Fruit fly (Drosophila melanogaster) whole organism, embryonic: ENCODE data around the gene Mccc1.

Source experiments
- Abd-B ChIP-seq: fragments of 200-800 bp; sonication (Bioruptor generic); optimal IDR thresholded peaks from 2 replicates; lab custom pipeline; 2018; ENCODE audit warnings: missing biosample characterization, mild to moderate bottlenecking, missing genetic modification characterization, moderate library complexity
- Awh ChIP-seq: fragments of 200-800 bp; sonication (Bioruptor generic); IDR thresholded peaks from 2 replicates; pipeline ENCODE4, ENCODE4 v1.3.6; 2022; ENCODE audit warnings: missing biosample characterization, missing genetic modification characterization
- CG11398 ChIP-seq: fragments of 200-800 bp; sonication (Bioruptor generic); optimal IDR thresholded peaks from 2 replicates; lab custom pipeline; 2016; ENCODE audit warnings: missing biosample characterization, missing genetic modification characterization
- CG11560 ChIP-seq: fragments of 200-800 bp; sonication (Bioruptor generic); IDR thresholded peaks from 3 replicates; pipeline ENCODE4 v1.3.6; 2022; ENCODE audit warnings: missing biosample characterization, missing genetic modification characterization
- CG13775 ChIP-seq: fragments of 200-800 bp; sonication (Bioruptor generic); optimal IDR thresholded peaks from 3 replicates; lab custom pipeline; 2017; ENCODE audit warnings: missing biosample characterization, mild to moderate bottlenecking, missing genetic modification characterization
- CG15514 ChIP-seq: fragments of 200-800 bp; sonication (Bioruptor generic); optimal IDR thresholded peaks from 3 replicates; lab custom pipeline; 2017; ENCODE audit warnings: missing biosample characterization, missing genetic modification characterization, mild to moderate bottlenecking, moderate library complexity, missing genetic modification reagents
- CG15696 ChIP-seq: fragments of 200-800 bp; sonication (Bioruptor generic); optimal IDR thresholded peaks from 2 replicates; lab custom pipeline; 2019; ENCODE audit warnings: missing biosample characterization, mild to moderate bottlenecking, missing genetic modification characterization, moderate library complexity
- CG1603 ChIP-seq: fragments of 200-800 bp; sonication (Bioruptor generic); optimal IDR thresholded peaks from 2 replicates; lab custom pipeline; 2019; ENCODE audit warnings: missing biosample characterization, mild to moderate bottlenecking, missing genetic modification characterization, moderate library complexity
- CG18599 ChIP-seq: fragments of 200-800 bp; sonication (Bioruptor generic); optimal IDR thresholded peaks from 3 replicates; lab custom pipeline; 2017; ENCODE audit warnings: missing biosample characterization, missing genetic modification characterization, mild to moderate bottlenecking, moderate library complexity, missing genetic modification reagents
- CG30403 ChIP-seq: fragments of 200-800 bp; sonication (Bioruptor generic); optimal IDR thresholded peaks from 3 replicates; lab custom pipeline; 2016; ENCODE audit warnings: missing biosample characterization, missing genetic modification characterization
- CG4328 ChIP-seq: fragments of 200-800 bp; sonication (Bioruptor generic); optimal IDR thresholded peaks from 3 replicates; lab custom pipeline; 2017; ENCODE audit warnings: missing biosample characterization, missing genetic modification reagents, missing genetic modification characterization
- CG4404 ChIP-seq: fragments of 200-800 bp; sonication (Bioruptor generic); IDR thresholded peaks from 2 replicates; pipeline ENCODE4 v1.3.6; 2022; ENCODE audit warnings: missing biosample characterization, missing genetic modification characterization
- CG5953 ChIP-seq: fragments of 200-800 bp; sonication (Bioruptor generic); IDR thresholded peaks from 2 replicates; pipeline ENCODE4 v1.3.6; 2022; ENCODE audit warnings: missing biosample characterization, missing genetic modification characterization
- CG7786 ChIP-seq: fragments of 200-800 bp; sonication (Bioruptor generic); optimal IDR thresholded peaks from 2 replicates; lab custom pipeline; 2016; ENCODE audit warnings: missing biosample characterization, missing genetic modification characterization
- CG8281 ChIP-seq: fragments of 200-800 bp; sonication (Bioruptor generic); optimal IDR thresholded peaks from 2 replicates; lab custom pipeline; 2018; ENCODE audit warnings: missing biosample characterization, mild to moderate bottlenecking, missing genetic modification characterization, moderate library complexity
- CG8765 ChIP-seq: fragments of 200-800 bp; sonication (Bioruptor generic); IDR thresholded peaks from 2 replicates; pipeline ENCODE4 v1.3.6; 2022; ENCODE audit warnings: missing biosample characterization, missing genetic modification characterization
- CG8944 ChIP-seq: fragments of 200-800 bp; sonication (Bioruptor generic); optimal IDR thresholded peaks from 3 replicates; lab custom pipeline; 2016; ENCODE audit warnings: missing biosample characterization, missing genetic modification characterization
- CG9817 ChIP-seq: fragments of 200-800 bp; sonication (Bioruptor generic); optimal IDR thresholded peaks from 2 replicates; lab custom pipeline; 2018; ENCODE audit warnings: missing biosample characterization, mild to moderate bottlenecking, missing genetic modification characterization, moderate library complexity
- CG9932 ChIP-seq: fragments of 200-800 bp; sonication (Bioruptor generic); IDR thresholded peaks from 2 replicates; pipeline ENCODE4 v1.3.6; 2022; ENCODE audit warnings: missing biosample characterization, missing genetic modification characterization
- E2f1 ChIP-seq: fragments of 200-800 bp; sonication (Bioruptor generic); IDR thresholded peaks from 2 replicates; pipeline ENCODE4 v1.3.6; 2022; ENCODE audit warnings: missing biosample characterization, missing genetic modification characterization
- ERR ChIP-seq: fragments of 200-800 bp; sonication (Bioruptor generic); optimal IDR thresholded peaks from 2 replicates; lab custom pipeline; 2016; ENCODE audit warnings: missing biosample characterization, missing genetic modification characterization
- Hey ChIP-seq: fragments of 200-800 bp; sonication (Bioruptor generic); optimal IDR thresholded peaks from 3 replicates; lab custom pipeline; 2018; ENCODE audit warnings: missing biosample characterization, mild to moderate bottlenecking, missing genetic modification characterization
- Hr78 ChIP-seq, 2 experiments: fragments of 200-800 bp in 1 of 2; fragments of >200 bp in 1 of 2; sonication (Bioruptor generic) in 1 of 2; optimal IDR thresholded peaks; 2 replicates each; lab custom pipeline; 2017 to 2019; ENCODE audit warnings: missing biosample characterization in 2 of 2, missing genetic modification characterization in 2 of 2, mild to moderate bottlenecking in 1 of 2, moderate library complexity in 1 of 2
- Lhr ChIP-seq: fragments of 200-800 bp; sonication (Bioruptor generic); optimal IDR thresholded peaks from 3 replicates; lab custom pipeline; 2017; ENCODE audit warnings: mild to moderate bottlenecking, missing biosample characterization, missing genetic modification reagents, missing genetic modification characterization
- MBD-R2 ChIP-seq: fragments of 200-800 bp; sonication (Bioruptor generic); IDR thresholded peaks from 2 replicates; pipeline ENCODE4 v1.3.6; 2022; ENCODE audit warnings: missing biosample characterization, missing genetic modification characterization
- MTF-1 ChIP-seq: fragments of 200-800 bp; sonication (Bioruptor generic); optimal IDR thresholded peaks from 2 replicates; lab custom pipeline; 2018; ENCODE audit warnings: missing biosample characterization, mild to moderate bottlenecking, missing genetic modification characterization, borderline replicate concordance
- Mad ChIP-seq: fragments of 200-800 bp; sonication (Bioruptor generic); optimal IDR thresholded peaks from 2 replicates; lab custom pipeline; 2016; ENCODE audit warnings: missing biosample characterization, missing genetic modification characterization
- Med ChIP-seq: fragments of 200-800 bp; sonication (Bioruptor generic); peaks from one replicate; lab custom pipeline; 2016; ENCODE audit warnings: missing biosample characterization, missing genetic modification characterization, mild to moderate bottlenecking, inconsistent platforms, moderate library complexity
- NfI ChIP-seq: fragments of 200-800 bp; sonication (Bioruptor generic); optimal IDR thresholded peaks from 3 replicates; lab custom pipeline; 2018; ENCODE audit warnings: missing biosample characterization, mild to moderate bottlenecking, missing genetic modification characterization, moderate library complexity
- Side ChIP-seq: fragments of 200-800 bp; sonication (Bioruptor generic); optimal IDR thresholded peaks from 2 replicates; lab custom pipeline; 2016; ENCODE audit warnings: missing biosample characterization, missing genetic modification characterization
- Spps ChIP-seq: fragments of 200-800 bp; sonication (Bioruptor generic); optimal IDR thresholded peaks from 2 replicates; lab custom pipeline; 2018; ENCODE audit warnings: missing biosample characterization, mild to moderate bottlenecking, missing genetic modification characterization
- Tbp ChIP-seq: fragments of >200 bp; optimal IDR thresholded peaks from 2 replicates; lab custom pipeline; 2018; ENCODE audit warnings: missing biosample characterization, missing genetic modification characterization
- Xrp1 ChIP-seq: fragments of 200-800 bp; sonication (Bioruptor generic); IDR thresholded peaks from 2 replicates; pipeline ENCODE4 v1.3.6; 2022; ENCODE audit warnings: missing biosample characterization, missing genetic modification characterization
- btn ChIP-seq: fragments of 200-800 bp; sonication (Bioruptor generic); optimal IDR thresholded peaks from 2 replicates; lab custom pipeline; 2016; ENCODE audit warnings: missing biosample characterization, missing genetic modification characterization
- chm ChIP-seq: fragments of 200-800 bp; sonication (Bioruptor generic); IDR thresholded peaks from 2 replicates; pipeline ENCODE4 v1.3.6; 2022; ENCODE audit warnings: missing biosample characterization, missing genetic modification characterization
- cwo ChIP-seq: fragments of 200-800 bp; sonication (Bioruptor generic); optimal IDR thresholded peaks from 3 replicates; lab custom pipeline; 2017; ENCODE audit warnings: missing biosample characterization, missing genetic modification characterization, mild to moderate bottlenecking, moderate library complexity, missing genetic modification reagents
- dm ChIP-seq: fragments of 200-800 bp; sonication (Bioruptor generic); optimal IDR thresholded peaks from 3 replicates; lab custom pipeline; 2016; ENCODE audit warnings: missing biosample characterization, missing genetic modification characterization
- dmrt11E ChIP-seq: fragments of 200-800 bp; sonication (Bioruptor generic); optimal IDR thresholded peaks from 3 replicates; lab custom pipeline; 2018; ENCODE audit warnings: missing biosample characterization, mild to moderate bottlenecking, missing genetic modification characterization, moderate library complexity
- gce ChIP-seq: fragments of 200-800 bp; sonication (Bioruptor generic); IDR thresholded peaks from 3 replicates; pipeline ENCODE4 v1.3.6; 2022; ENCODE audit warnings: missing biosample characterization, missing genetic modification characterization
- klu ChIP-seq: fragments of 200-800 bp; sonication (Bioruptor generic); IDR thresholded peaks from 2 replicates; pipeline ENCODE4 v1.3.6; 2022; ENCODE audit warnings: missing biosample characterization, missing genetic modification characterization
- nerfin-1 ChIP-seq: fragments of 200-800 bp; sonication (Bioruptor generic); optimal IDR thresholded peaks from 3 replicates; lab custom pipeline; 2019; ENCODE audit warnings: missing biosample characterization, mild to moderate bottlenecking, missing genetic modification characterization, moderate library complexity
- sd ChIP-seq: fragments of 200-800 bp; sonication (Bioruptor generic); optimal IDR thresholded peaks from 3 replicates; lab custom pipeline; 2018; ENCODE audit warnings: missing biosample characterization, mild to moderate bottlenecking, missing genetic modification characterization, moderate library complexity
- sens ChIP-seq: fragments of 200-800 bp; sonication (Bioruptor generic); peaks from one replicate; lab custom pipeline; 2016; ENCODE audit warnings: missing biosample characterization, missing genetic modification characterization
- shn ChIP-seq: fragments of 200-800 bp; sonication (Bioruptor generic); optimal IDR thresholded peaks from 3 replicates; lab custom pipeline; 2016; ENCODE audit warnings: missing biosample characterization, missing genetic modification characterization
- sim ChIP-seq: fragments of 200-800 bp; sonication (Bioruptor generic); IDR thresholded peaks from 2 replicates; pipeline ENCODE4 v1.3.6; 2022; ENCODE audit warnings: missing biosample characterization, missing genetic modification characterization
- tll ChIP-seq, 2 experiments: fragments of 200-800 bp in 1 of 2; fragments of >200 bp in 1 of 2; sonication (Bioruptor generic) in 1 of 2; optimal IDR thresholded peaks; 2 replicates each; lab custom pipeline; 2017 to 2019; ENCODE audit warnings: missing biosample characterization in 2 of 2, missing genetic modification characterization in 2 of 2, mild to moderate bottlenecking in 1 of 2, moderate library complexity in 1 of 2
- trh ChIP-seq: fragments of 200-800 bp; sonication (Bioruptor generic); optimal IDR thresholded peaks from 2 replicates; lab custom pipeline; 2016; ENCODE audit warnings: missing biosample characterization, missing genetic modification characterization
- tx ChIP-seq: fragments of 200-800 bp; sonication (Bioruptor generic); optimal IDR thresholded peaks from 2 replicates; lab custom pipeline; 2016; ENCODE audit warnings: missing biosample characterization, missing genetic modification characterization
- vvl ChIP-seq: fragments of 200-800 bp; sonication (Bioruptor generic); IDR thresholded peaks from 2 replicates; pipeline ENCODE4 v1.3.6; 2022; ENCODE audit warnings: missing biosample characterization, missing genetic modification characterization
- wdn ChIP-seq: fragments of 200-800 bp; sonication (Bioruptor generic); IDR thresholded peaks from 2 replicates; pipeline ENCODE4 v1.3.6; 2022; ENCODE audit warnings: missing biosample characterization, missing genetic modification characterization

The Mccc1 gene

DNA sequence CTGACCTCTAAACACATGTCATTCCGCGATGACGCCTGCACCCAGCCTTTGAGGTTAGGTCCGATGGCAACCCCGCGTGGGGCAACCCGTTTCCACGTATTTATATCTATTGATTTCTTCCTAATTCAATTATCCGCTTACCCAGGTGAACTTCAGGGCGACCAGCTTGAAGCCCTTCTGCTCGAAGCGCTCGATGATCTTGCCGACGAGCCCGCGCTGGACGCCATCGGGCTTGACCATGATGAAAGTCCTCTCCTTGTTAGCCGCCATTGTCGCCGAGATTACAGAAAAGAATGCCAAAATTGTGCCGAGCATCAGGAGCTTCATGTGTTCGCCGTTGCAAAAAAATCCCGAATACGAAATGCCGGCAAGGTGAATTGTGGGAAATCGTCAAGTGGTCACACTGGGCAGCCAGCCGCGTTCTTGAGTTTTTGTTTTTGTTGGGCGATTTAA, 48.1 kb downstream of the Mccc1 start, which contains the start of gene awd (continued):
- TF ChIP-seq CG13775 (GFP tag; lab: Kevin White, UChicago): no peak
- no peak for TF ChIP-seq dmrt11E (tag; lab: Kevin White, UChicago)
- TF ChIP-seq Med (GFP tag; lab: Kevin White, UChicago): peak; percentile 61
- TF ChIP-seq trh (GFP tag; lab: Kevin White, UChicago): no peak
- TF ChIP-seq nerfin-1: no peak
- no peak for TF ChIP-seq NfI (GFP tag; lab: Kevin White, UChicago)
- TF ChIP-seq sim (GFP tag; lab: Robert Waterston, UW): no peak
- no peak for TF ChIP-seq cwo (GFP tag; lab: Kevin White, UChicago)
- no peak for TF ChIP-seq Abd-B (GFP tag; lab: Kevin White, UChicago)
- TF ChIP-seq CG18599 (GFP tag; lab: Kevin White, UChicago): no peak
- TF ChIP-seq CG15696 (tag; lab: Kevin White, UChicago): no peak
- peak; percentile 85 for TF ChIP-seq CG15514 (GFP tag; lab: Kevin White, UChicago)
- TF ChIP-seq CG11560: no peak
- TF ChIP-seq CG7786 (GFP tag; lab: Kevin White, UChicago): no peak
- no peak for TF ChIP-seq CG8765
- no peak for TF ChIP-seq CG9817 (tag; lab: Kevin White, UChicago)
- peak; percentile 33 for TF ChIP-seq sens (GFP tag; lab: Kevin White, UChicago)
- TF ChIP-seq CG1603: peak; percentile 60
- no peak for TF ChIP-seq Side
- TF ChIP-seq E2f1 (GFP tag; lab: Robert Waterston, UW): no peak
- no peak for TF ChIP-seq Lhr (GFP tag; lab: Kevin White, UChicago)
- TF ChIP-seq CG8944 (GFP tag; lab: Kevin White, UChicago): no peak
- TF ChIP-seq Hr78 (GFP tag; optimal IDR thresholded peaks at IDR 0.05; lab: Kevin White, UChicago): no peak
- no peak for TF ChIP-seq CG4404 (GFP tag; lab: Robert Waterston, UW)
- no peak for TF ChIP-seq MTF-1 (GFP tag; lab: Kevin White, UChicago)
- TF ChIP-seq MBD-R2 (GFP tag; lab: Robert Waterston, UW): peak; percentile 73
- TF ChIP-seq Mad (GFP tag; lab: Kevin White, UChicago): no peak
- TF ChIP-seq shn (GFP tag; lab: Kevin White, UChicago): no peak

- TF ChIP-seq sd (tag; lab: Kevin White, UChicago) (no peak), tx (no peak), Awh (no peak), Tbp (GFP tag; lab: Kevin White, UChicago) (no peak), CG11398 (GFP tag; lab: Kevin White, UChicago) (no peak), vvl (GFP tag; lab: Robert Waterston, UW) (peak; percentile 70), Spps (tag; lab: Kevin White, UChicago) (peak; percentile 12), klu (GFP tag; lab: Robert Waterston, UW) (no peak), dm (GFP tag; lab: Kevin White, UChicago) (no peak), Xrp1 (GFP tag; lab: Robert Waterston, UW) (peak; percentile 66), CG9817 (tag; lab: Kevin White, UChicago) (no peak), gce (GFP tag; lab: Robert Waterston, UW) (0 out of 3 replicates have a peak, but pooled peaks have one; percentile 21), Hey (tag; lab: Kevin White, UChicago) (no peak), CG4328 (GFP tag; lab: Kevin White, UChicago) (no peak), chm (GFP tag; lab: Robert Waterston, UW) (0 out of 2 replicates have a peak, but pooled peaks have one; percentile 39), CG8281 (tag; lab: Kevin White, UChicago) (no peak), ERR (no peak), CG30403 (GFP tag; lab: Kevin White, UChicago) (peak; percentile 45), CG5953 (no peak), btn (GFP tag; lab: Kevin White, UChicago) (no peak), tll (GFP tag; optimal IDR thresholded peaks at IDR 0.05; lab: Kevin White, UChicago) (no peak), CG9932 (GFP tag; lab: Robert Waterston, UW) (peak; percentile 48; the same call in 1 of the 2 replicates), wdn (no peak)
These were observed 49.6 kb downstream of the Mccc1 start, which contains the start of gene CG1896 for dm6 chr3R:31744044-31744652. Gene CG1896, plus strand, starts transcription at chr3R:31744282.
